Fruit fly (Drosophila melanogaster) whole organism, embryonic: ENCODE results near the gene Acyp.

Experiments
- Atf3 ChIP-seq: fragments of 200-800 bp; sonication (Bioruptor generic); optimal IDR thresholded peaks from 3 replicates; lab custom pipeline; 2016; ENCODE audit warnings: missing biosample characterization, missing genetic modification characterization
- CG1024 ChIP-seq: fragments of 200-800 bp; sonication (Bioruptor generic); IDR thresholded peaks from 2 replicates; pipeline ENCODE4 v1.3.6; 2022; ENCODE audit warnings: missing biosample characterization, missing genetic modification characterization
- CG12219 ChIP-seq: fragments of 200-800 bp; sonication (Bioruptor generic); optimal IDR thresholded peaks from 3 replicates; lab custom pipeline; 2018; ENCODE audit warnings: missing biosample characterization, mild to moderate bottlenecking, missing genetic modification characterization
- CG13424 ChIP-seq: fragments of 200-800 bp; sonication (Bioruptor generic); optimal IDR thresholded peaks from 2 replicates; lab custom pipeline; 2019; ENCODE audit warnings: missing biosample characterization, mild to moderate bottlenecking, missing genetic modification characterization, moderate library complexity
- CG14965 ChIP-seq: fragments of 200-800 bp; sonication (Bioruptor generic); optimal IDR thresholded peaks from 2 replicates; lab custom pipeline; 2016; ENCODE audit warnings: missing biosample characterization, missing genetic modification characterization, borderline replicate concordance
- CG17328 ChIP-seq: fragments of 200-800 bp; sonication (Bioruptor generic); IDR thresholded peaks from 2 replicates; pipeline ENCODE4 v1.3.6; 2022; ENCODE audit warnings: missing biosample characterization, missing genetic modification characterization
- CG18599 ChIP-seq: fragments of 200-800 bp; sonication (Bioruptor generic); optimal IDR thresholded peaks from 3 replicates; lab custom pipeline; 2017; ENCODE audit warnings: missing biosample characterization, missing genetic modification characterization, mild to moderate bottlenecking, moderate library complexity, missing genetic modification reagents
- CG2889 ChIP-seq: fragments of 200-800 bp; sonication (Bioruptor generic); IDR thresholded peaks from 3 replicates; pipeline ENCODE4 v1.3.6; 2022; ENCODE audit warnings: missing biosample characterization, missing genetic modification characterization
- CG30403 ChIP-seq: fragments of 200-800 bp; sonication (Bioruptor generic); optimal IDR thresholded peaks from 3 replicates; lab custom pipeline; 2016; ENCODE audit warnings: missing biosample characterization, missing genetic modification characterization
- CG31224 ChIP-seq: fragments of 200-800 bp; sonication (Bioruptor generic); IDR thresholded peaks from 2 replicates; pipeline ENCODE4 v1.3.6; 2022; ENCODE audit warnings: missing biosample characterization, missing genetic modification characterization
- CG3281 ChIP-seq: fragments of 200-800 bp; sonication (Bioruptor generic); optimal IDR thresholded peaks from 3 replicates; lab custom pipeline; 2017; ENCODE audit warnings: missing biosample characterization, mild to moderate bottlenecking, missing genetic modification characterization
- CG33213 ChIP-seq: fragments of 200-800 bp; sonication (Bioruptor generic); optimal IDR thresholded peaks from 3 replicates; lab custom pipeline; 2016; ENCODE audit warnings: missing biosample characterization, missing genetic modification characterization
- CG34376 ChIP-seq: fragments of 200-800 bp; sonication (Bioruptor generic); optimal IDR thresholded peaks from 2 replicates; lab custom pipeline; 2018; ENCODE audit warnings: missing biosample characterization, mild to moderate bottlenecking, missing genetic modification characterization
- CG34422 ChIP-seq: fragments of 200-800 bp; sonication (Bioruptor generic); IDR thresholded peaks from 3 replicates; pipeline ENCODE4 v1.3.6; 2022; ENCODE audit warnings: missing biosample characterization, missing genetic modification characterization
- CG4730 ChIP-seq: fragments of 200-800 bp; sonication (Bioruptor generic); IDR thresholded peaks from 2 replicates; pipeline ENCODE4 v1.3.6; 2022; ENCODE audit warnings: missing biosample characterization, missing genetic modification characterization
- CG7786 ChIP-seq: fragments of 200-800 bp; sonication (Bioruptor generic); optimal IDR thresholded peaks from 2 replicates; lab custom pipeline; 2016; ENCODE audit warnings: missing biosample characterization, missing genetic modification characterization
- CG8281 ChIP-seq: fragments of 200-800 bp; sonication (Bioruptor generic); optimal IDR thresholded peaks from 2 replicates; lab custom pipeline; 2018; ENCODE audit warnings: missing biosample characterization, mild to moderate bottlenecking, missing genetic modification characterization, moderate library complexity
- D19A ChIP-seq: fragments of 200-800 bp; optimal IDR thresholded peaks from 3 replicates; lab custom pipeline; 2019; ENCODE audit warnings: missing biosample characterization, mild to moderate bottlenecking, missing genetic modification characterization, moderate library complexity
- D19B ChIP-seq: fragments of 200-800 bp; sonication (Bioruptor generic); optimal IDR thresholded peaks from 2 replicates; lab custom pipeline; 2017; ENCODE audit warnings: missing biosample characterization, mild to moderate bottlenecking, missing genetic modification characterization
- Doc3 ChIP-seq: fragments of 200-800 bp; sonication (Bioruptor generic); IDR thresholded peaks from 3 replicates; pipeline ENCODE4 v1.3.6; 2022; ENCODE audit warnings: missing biosample characterization, missing genetic modification characterization; ENCODE audit not compliant: partially characterized antibody
- HHEX ChIP-seq: fragments of 200-800 bp; sonication (Bioruptor generic); optimal IDR thresholded peaks from 3 replicates; lab custom pipeline; 2017; ENCODE audit warnings: missing biosample characterization, mild to moderate bottlenecking, missing genetic modification characterization, missing genetic modification reagents
- Hmx ChIP-seq: fragments of 200-800 bp; sonication (Bioruptor generic); optimal IDR thresholded peaks from 2 replicates; lab custom pipeline; 2016; ENCODE audit warnings: missing biosample characterization, missing genetic modification characterization
- Mad ChIP-seq: fragments of 200-800 bp; sonication (Bioruptor generic); optimal IDR thresholded peaks from 2 replicates; lab custom pipeline; 2016; ENCODE audit warnings: missing biosample characterization, missing genetic modification characterization
- NC2α ChIP-seq: fragments of 200-800 bp; sonication (Bioruptor generic); optimal IDR thresholded peaks from 2 replicates; lab custom pipeline; 2016; ENCODE audit warnings: missing biosample characterization, missing genetic modification characterization
- Neu2 ChIP-seq: fragments of 200-800 bp; sonication (Bioruptor generic); optimal IDR thresholded peaks from 3 replicates; lab custom pipeline; 2016; ENCODE audit warnings: missing biosample characterization, missing genetic modification characterization, borderline replicate concordance
- PHDP ChIP-seq: fragments of 200-800 bp; sonication (Bioruptor generic); optimal IDR thresholded peaks from 3 replicates; lab custom pipeline; 2018; ENCODE audit warnings: missing biosample characterization, mild to moderate bottlenecking, missing genetic modification characterization, moderate library complexity
- Spps ChIP-seq: fragments of 200-800 bp; sonication (Bioruptor generic); optimal IDR thresholded peaks from 2 replicates; lab custom pipeline; 2018; ENCODE audit warnings: missing biosample characterization, mild to moderate bottlenecking, missing genetic modification characterization
- YL-1 ChIP-seq: fragments of 200-800 bp; sonication (Bioruptor generic); optimal IDR thresholded peaks from 3 replicates; lab custom pipeline; 2017; ENCODE audit warnings: missing biosample characterization, mild to moderate bottlenecking, missing genetic modification characterization
- ap ChIP-seq: fragments of 200-800 bp; sonication (Bioruptor generic); IDR thresholded peaks from 2 replicates; pipeline ENCODE4 v1.3.6; 2022; ENCODE audit warnings: missing biosample characterization, missing genetic modification characterization
- ara ChIP-seq: fragments of 200-800 bp; sonication (Bioruptor generic); IDR thresholded peaks from 2 replicates; pipeline ENCODE4 v1.3.6; 2022; ENCODE audit warnings: missing biosample characterization, missing genetic modification characterization
- bowl ChIP-seq: fragments of 200-800 bp; sonication (Bioruptor generic); IDR thresholded peaks from 2 replicates; pipeline ENCODE4 v1.3.6; 2022; ENCODE audit warnings: missing biosample characterization, missing genetic modification characterization
- ci ChIP-seq: fragments of 200-800 bp; sonication (Bioruptor generic); IDR thresholded peaks from 3 replicates; pipeline ENCODE4 v1.3.6; 2022; ENCODE audit warnings: missing biosample characterization, missing genetic modification characterization
- dimm ChIP-seq: fragments of 200-800 bp; sonication (Bioruptor generic); IDR thresholded peaks from 2 replicates; pipeline ENCODE4 v1.3.6; 2022; ENCODE audit warnings: missing biosample characterization, missing genetic modification characterization
- dpn ChIP-seq, 2 experiments: fragments of 200-800 bp; sonication (Bioruptor generic); optimal IDR thresholded peaks; 3 replicates each; lab custom pipeline; 2016; ENCODE audit warnings: missing biosample characterization in 2 of 2, missing genetic modification characterization in 2 of 2
- en ChIP-seq: fragments of 200-800 bp; sonication (Bioruptor generic); optimal IDR thresholded peaks from 2 replicates; lab custom pipeline; 2016; ENCODE audit warnings: missing biosample characterization, missing genetic modification characterization
- esg ChIP-seq: fragments of 200-800 bp; sonication (Bioruptor generic); conservative IDR thresholded peaks from 2 replicates; pipeline ENCODE4 v1.3.6; 2022; ENCODE audit warnings: missing biosample characterization, missing genetic modification characterization
- eyg ChIP-seq: fragments of 200-800 bp; sonication (Bioruptor generic); optimal IDR thresholded peaks from 3 replicates; lab custom pipeline; 2016; ENCODE audit warnings: missing biosample characterization, missing genetic modification characterization
- hkb ChIP-seq, 2 experiments: fragments of 200-800 bp in 1 of 2; fragments of >200 bp in 1 of 2; sonication (Bioruptor generic) in 1 of 2; IDR thresholded peaks in 1 of 2; optimal IDR thresholded peaks in 1 of 2; 2 replicates each; pipeline versions ENCODE4 v1.3.6 to Lab custom; 2017 to 2022; ENCODE audit warnings: missing biosample characterization in 1 of 2, missing genetic modification characterization in 1 of 2
- jing ChIP-seq: fragments of 200-800 bp; sonication (Bioruptor generic); optimal IDR thresholded peaks from 2 replicates; lab custom pipeline; 2018; ENCODE audit warnings: missing biosample characterization, mild to moderate bottlenecking, missing genetic modification characterization
- lab ChIP-seq: fragments of 200-800 bp; sonication (Bioruptor generic); optimal IDR thresholded peaks from 3 replicates; lab custom pipeline; 2017; ENCODE audit warnings: missing biosample characterization, missing genetic modification characterization, mild to moderate bottlenecking, moderate library complexity, missing genetic modification reagents
- pnt ChIP-seq: fragments of 200-800 bp; sonication (Bioruptor generic); optimal IDR thresholded peaks from 3 replicates; lab custom pipeline; 2016; ENCODE audit warnings: missing biosample characterization, missing genetic modification characterization
- schlank ChIP-seq: fragments of 200-800 bp; sonication (Bioruptor generic); optimal IDR thresholded peaks from 2 replicates; lab custom pipeline; 2018; ENCODE audit warnings: missing biosample characterization, mild to moderate bottlenecking, missing genetic modification characterization
- sna ChIP-seq: fragments of 200-800 bp; sonication (Bioruptor generic); IDR thresholded peaks from 2 replicates; pipeline ENCODE4 v1.3.6; 2022; ENCODE audit warnings: missing biosample characterization, missing genetic modification characterization; ENCODE audit not compliant: partially characterized antibody
- so ChIP-seq: fragments of 200-800 bp; sonication (Bioruptor generic); IDR thresholded peaks from 3 replicates; pipeline ENCODE4 v1.3.6; 2022; ENCODE audit warnings: missing biosample characterization, missing genetic modification characterization
- tll ChIP-seq, 2 experiments: fragments of 200-800 bp in 1 of 2; fragments of >200 bp in 1 of 2; sonication (Bioruptor generic) in 1 of 2; optimal IDR thresholded peaks; 2 replicates each; lab custom pipeline; 2017 to 2019; ENCODE audit warnings: missing biosample characterization in 2 of 2, missing genetic modification characterization in 2 of 2, mild to moderate bottlenecking in 1 of 2, moderate library complexity in 1 of 2
- trem ChIP-seq: fragments of 200-800 bp; optimal IDR thresholded peaks from 3 replicates; lab custom pipeline; 2019; ENCODE audit warnings: missing biosample characterization, mild to moderate bottlenecking, missing genetic modification characterization, moderate library complexity
- unpg ChIP-seq: fragments of 200-800 bp; sonication (Bioruptor generic); optimal IDR thresholded peaks from 3 replicates; lab custom pipeline; 2018; ENCODE audit warnings: missing biosample characterization, mild to moderate bottlenecking, missing genetic modification characterization, moderate library complexity
- vvl ChIP-seq: fragments of 200-800 bp; sonication (Bioruptor generic); IDR thresholded peaks from 2 replicates; pipeline ENCODE4 v1.3.6; 2022; ENCODE audit warnings: missing biosample characterization, missing genetic modification characterization
- zen ChIP-seq: fragments of 200-800 bp; sonication (Bioruptor generic); optimal IDR thresholded peaks from 3 replicates; lab custom pipeline; 2018; ENCODE audit warnings: missing biosample characterization, mild to moderate bottlenecking, missing genetic modification characterization, moderate library complexity

The Acyp gene

DNA sequence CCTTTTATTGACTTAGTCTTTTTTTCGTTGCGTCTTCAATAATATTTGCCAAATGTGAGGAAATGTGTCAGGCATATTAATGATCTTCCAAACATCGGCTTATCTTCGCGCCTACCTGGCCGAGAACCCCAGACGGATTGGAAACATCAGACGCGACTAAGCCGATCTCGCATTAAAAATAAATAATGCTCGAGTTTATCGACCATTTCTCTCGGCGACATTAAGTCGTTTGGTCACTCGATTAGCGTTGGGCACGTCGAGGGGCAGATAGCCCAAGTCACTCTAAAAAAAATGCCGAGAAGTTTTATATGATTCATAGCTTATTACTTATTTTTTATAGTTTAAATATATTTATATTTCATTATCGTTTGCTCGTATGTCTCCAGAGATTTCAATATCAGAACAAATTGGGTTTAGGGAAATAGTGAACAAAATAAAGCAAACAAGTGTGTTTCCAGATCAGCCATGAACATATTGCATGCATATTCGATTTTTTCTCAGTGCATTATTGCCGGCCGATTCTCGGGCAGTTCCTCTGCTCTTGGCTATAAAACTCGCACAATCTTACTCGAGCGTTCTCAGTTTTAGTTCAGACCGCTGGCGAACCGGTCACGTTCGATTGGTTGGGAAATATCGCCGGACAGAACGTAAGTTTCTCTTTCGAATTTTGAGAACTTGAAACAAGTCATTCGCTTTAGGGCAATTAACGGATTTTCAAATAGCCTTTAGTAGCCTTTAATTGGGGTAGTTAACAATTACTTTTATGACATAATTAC lies 6.6 kb upstream of the Acyp start, which contains the start of gene Ance (continued):
- TF ChIP-seq schlank (tag; lab: Kevin White, UChicago) = peak; percentile 37
- no peak for TF ChIP-seq CG33213 (GFP tag; lab: Kevin White, UChicago)
- TF ChIP-seq CG18599 (GFP tag; lab: Kevin White, UChicago) = peak; percentile 79
- peak; percentile 13 for TF ChIP-seq CG30403 (GFP tag; lab: Kevin White, UChicago)
- no peak for TF ChIP-seq YL-1
- no peak for TF ChIP-seq CG4730
- 0 out of 2 replicates have a peak, but pooled peaks have one; percentile 11 for TF ChIP-seq CG31224 (GFP tag; lab: Robert Waterston, UW)
- peak; percentile 65 for TF ChIP-seq vvl (GFP tag; lab: Robert Waterston, UW)
- TF ChIP-seq CG12219 (GFP tag; lab: Kevin White, UChicago) = no peak
- no peak for TF ChIP-seq D19A
- no peak for TF ChIP-seq eyg (GFP tag; lab: Kevin White, UChicago)
- TF ChIP-seq dpn (GFP tag; optimal IDR thresholded peaks at IDR 0.05; lab: Kevin White, UChicago) = peak in 1 of 2 experiments; percentile 36
- no peak for TF ChIP-seq ci (GFP tag; lab: Robert Waterston, UW)
- no peak for TF ChIP-seq en
- no peak for TF ChIP-seq CG17328 (GFP tag; lab: Robert Waterston, UW)
- no peak for TF ChIP-seq CG7786 (GFP tag; lab: Kevin White, UChicago)
- TF ChIP-seq CG34376 (GFP tag; lab: Kevin White, UChicago) = no peak
- no peak for TF ChIP-seq Doc3 (GFP tag; lab: Robert Waterston, UW)
- no peak for TF ChIP-seq ara (GFP tag; lab: Robert Waterston, UW)
- no peak for TF ChIP-seq CG14965 (GFP tag; lab: Kevin White, UChicago)
- TF ChIP-seq lab (GFP tag; lab: Kevin White, UChicago) = peak; percentile 38
- TF ChIP-seq HHEX = no peak
- TF ChIP-seq dimm (GFP tag; lab: Robert Waterston, UW) = no peak
- TF ChIP-seq CG3281 = peak; percentile 57
- no peak for TF ChIP-seq trem (tag; lab: Kevin White, UChicago)
- peak; percentile 35 for TF ChIP-seq CG13424
- peak; percentile 55 for TF ChIP-seq zen (tag; lab: Kevin White, UChicago)
- no peak for TF ChIP-seq so
- TF ChIP-seq tll (GFP tag; optimal IDR thresholded peaks at IDR 0.05; lab: Kevin White, UChicago) = peak in 1 of 2 experiments; percentile 10
- no peak for TF ChIP-seq CG2889 (GFP tag; lab: Robert Waterston, UW)
- no peak for TF ChIP-seq hkb (optimal IDR thresholded peaks at IDR 0.05; lab: Kevin White, UChicago)
- TF ChIP-seq hkb (GFP tag; IDR thresholded peaks at IDR 0.05; lab: Robert Waterston, UW) = peak; percentile 56; the same call in 1 of the 2 replicates
- no peak for TF ChIP-seq Neu2 (GFP tag; lab: Kevin White, UChicago)
- no peak for TF ChIP-seq pnt
- no peak for TF ChIP-seq jing
- TF ChIP-seq Hmx (GFP tag; lab: Kevin White, UChicago) = no peak
- no peak for TF ChIP-seq CG1024 (GFP tag; lab: Robert Waterston, UW)
- TF ChIP-seq CG8281 (tag; lab: Kevin White, UChicago) = no peak
- peak; percentile 54 for TF ChIP-seq unpg
- TF ChIP-seq D19B = no peak
- peak; percentile 17 for TF ChIP-seq PHDP
- no peak for TF ChIP-seq sna (GFP tag; lab: Robert Waterston, UW)
- no peak for TF ChIP-seq NC2α (GFP tag; lab: Kevin White, UChicago)
- TF ChIP-seq ap (GFP tag; lab: Robert Waterston, UW) = no peak
- no peak for TF ChIP-seq esg (GFP tag; lab: Robert Waterston, UW)
- TF ChIP-seq Mad (GFP tag; lab: Kevin White, UChicago) = no peak
- no peak for TF ChIP-seq Atf3 (GFP tag; lab: Kevin White, UChicago)
- TF ChIP-seq bowl (GFP tag; lab: Robert Waterston, UW) = no peak
- TF ChIP-seq Spps = no peak
- peak; percentile 27; the same call in 1 of the 3 replicates for TF ChIP-seq CG34422 (GFP tag; lab: Robert Waterston, UW)
